Fruit fly (Drosophila melanogaster): ENCODE measurements around the gene CG10352.

- TF ChIP-seq sr (GFP tag; IDR thresholded peaks at IDR 0.05), result no peak
- no peak for TF ChIP-seq Oli (tag; optimal IDR thresholded peaks at IDR 0.05)
- no peak for TF ChIP-seq ranshi (GFP tag; IDR thresholded peaks at IDR 0.05)
- no peak for TF ChIP-seq CG5953 (GFP tag; IDR thresholded peaks at IDR 0.05)
- no peak for TF ChIP-seq CG12391 (tag; optimal IDR thresholded peaks at IDR 0.05)
- no peak for TF ChIP-seq Drgx (GFP tag; IDR thresholded peaks at IDR 0.05)
- TF ChIP-seq aop (GFP tag; IDR thresholded peaks at IDR 0.05), result no peak
- no peak for TF ChIP-seq CG7745 (tag; optimal IDR thresholded peaks at IDR 0.05)
- TF ChIP-seq CG12299 (tag; optimal IDR thresholded peaks at IDR 0.05), result no peak
- no peak for TF ChIP-seq tin (GFP tag; optimal IDR thresholded peaks at IDR 0.05)
- no peak for TF ChIP-seq CG1602 (GFP tag; optimal IDR thresholded peaks at IDR 0.05)
- no peak for TF ChIP-seq otp (GFP tag; IDR thresholded peaks at IDR 0.05)
- TF ChIP-seq lilli (GFP tag; optimal IDR thresholded peaks at IDR 0.05), result no peak
- TF ChIP-seq dan (GFP tag; IDR thresholded peaks at IDR 0.05), result no peak
Observed at dm6 chrX:11913581-11913980, 36.6 kb upstream of the CG10352 start.

Data from whole organism, embryonic.